Fruit fly (Drosophila melanogaster) whole organism, embryonic: Measurements from ENCODE around the gene mRpL14.

Source experiments
- Atf6 ChIP-seq: fragments of 200-800 bp; sonication (Bioruptor generic); IDR thresholded peaks from 2 replicates; pipeline ENCODE4 v1.3.6; 2022; ENCODE audit warnings: missing biosample characterization, missing genetic modification characterization
- B-H2 ChIP-seq: fragments of 200-800 bp; sonication (Bioruptor generic); optimal IDR thresholded peaks from 2 replicates; lab custom pipeline; 2018; ENCODE audit warnings: missing biosample characterization, mild to moderate bottlenecking, missing genetic modification characterization
- CG10462 ChIP-seq: fragments of 200-800 bp; sonication (Bioruptor generic); optimal IDR thresholded peaks from 2 replicates; lab custom pipeline; 2016; ENCODE audit warnings: missing biosample characterization, missing genetic modification characterization
- CG10543 ChIP-seq: fragments of 200-800 bp; sonication (Bioruptor generic); optimal IDR thresholded peaks from 3 replicates; lab custom pipeline; 2017; ENCODE audit warnings: missing biosample characterization, mild to moderate bottlenecking, missing genetic modification characterization, moderate library complexity
- CG10654 ChIP-seq: fragments of 200-800 bp; sonication (Bioruptor generic); optimal IDR thresholded peaks from 2 replicates; lab custom pipeline; 2016; ENCODE audit warnings: missing biosample characterization, missing genetic modification characterization
- CG11560 ChIP-seq: fragments of 200-800 bp; sonication (Bioruptor generic); IDR thresholded peaks from 3 replicates; pipeline ENCODE4 v1.3.6; 2022; ENCODE audit warnings: missing biosample characterization, missing genetic modification characterization
- CG11723 ChIP-seq: fragments of 200-800 bp; sonication (Bioruptor generic); optimal IDR thresholded peaks from 2 replicates; lab custom pipeline; 2017; ENCODE audit warnings: missing biosample characterization, mild to moderate bottlenecking, missing genetic modification characterization
- CG12659 ChIP-seq: fragments of 200-800 bp; sonication (Bioruptor generic); optimal IDR thresholded peaks from 3 replicates; lab custom pipeline; 2017; ENCODE audit warnings: mild to moderate bottlenecking, missing biosample characterization, missing genetic modification reagents, missing genetic modification characterization
- CG13287 ChIP-seq: fragments of 200-800 bp; sonication (Bioruptor generic); IDR thresholded peaks from 2 replicates; pipeline ENCODE4 v1.3.6; 2022; ENCODE audit warnings: missing biosample characterization, missing genetic modification characterization; ENCODE audit not compliant: partially characterized antibody
- CG13624 ChIP-seq: fragments of 200-800 bp; sonication (Bioruptor generic); optimal IDR thresholded peaks from 2 replicates; lab custom pipeline; 2016; ENCODE audit warnings: missing biosample characterization, missing genetic modification characterization
- CG15073 ChIP-seq: fragments of 200-800 bp; sonication (Bioruptor generic); optimal IDR thresholded peaks from 2 replicates; lab custom pipeline; 2016; ENCODE audit warnings: missing biosample characterization, missing genetic modification characterization
- CG16779 ChIP-seq: fragments of 200-800 bp; sonication (Bioruptor generic); IDR thresholded peaks from 2 replicates; pipeline ENCODE4 v1.3.6; 2022; ENCODE audit warnings: missing biosample characterization, missing genetic modification characterization
- CG16863 ChIP-seq: fragments of 200-800 bp; sonication (Bioruptor generic); optimal IDR thresholded peaks from 3 replicates; lab custom pipeline; 2016; ENCODE audit warnings: missing biosample characterization, missing genetic modification characterization
- CG17802 ChIP-seq: fragments of 200-800 bp; sonication (Bioruptor generic); optimal IDR thresholded peaks from 2 replicates; lab custom pipeline; 2018; ENCODE audit warnings: missing biosample characterization, mild to moderate bottlenecking, missing genetic modification characterization, moderate library complexity
- CG30431 ChIP-seq: fragments of 200-800 bp; sonication (Bioruptor generic); optimal IDR thresholded peaks from 2 replicates; lab custom pipeline; 2017; ENCODE audit warnings: missing biosample characterization, missing genetic modification characterization
- CG34376 ChIP-seq: fragments of 200-800 bp; sonication (Bioruptor generic); optimal IDR thresholded peaks from 2 replicates; lab custom pipeline; 2018; ENCODE audit warnings: missing biosample characterization, mild to moderate bottlenecking, missing genetic modification characterization
- CG4404 ChIP-seq: fragments of 200-800 bp; sonication (Bioruptor generic); IDR thresholded peaks from 2 replicates; pipeline ENCODE4 v1.3.6; 2022; ENCODE audit warnings: missing biosample characterization, missing genetic modification characterization
- CG6683 ChIP-seq: fragments of 200-800 bp; sonication (Bioruptor generic); optimal IDR thresholded peaks from 2 replicates; lab custom pipeline; 2017; ENCODE audit warnings: missing biosample characterization, mild to moderate bottlenecking, missing genetic modification characterization, missing genetic modification reagents
- CG6689 ChIP-seq: fragments of 200-800 bp; sonication (Bioruptor generic); IDR thresholded peaks from 2 replicates; pipeline ENCODE4 v1.3.6; 2022; ENCODE audit warnings: missing biosample characterization, missing genetic modification characterization
- CG6765 ChIP-seq: fragments of 200-800 bp; sonication (Bioruptor generic); optimal IDR thresholded peaks from 3 replicates; lab custom pipeline; 2017; ENCODE audit warnings: missing biosample characterization, mild to moderate bottlenecking, missing genetic modification characterization
- CG7357 ChIP-seq: fragments of 200-800 bp; sonication (Bioruptor generic); IDR thresholded peaks from 3 replicates; pipeline ENCODE4 v1.3.6; 2022; ENCODE audit warnings: missing biosample characterization, missing genetic modification characterization
- CG8290 ChIP-seq, 3 experiments: fragments of 200-800 bp; sonication (Bioruptor generic); optimal IDR thresholded peaks; 2 replicates each; lab custom pipeline; 2016 to 2019; ENCODE audit warnings: missing biosample characterization in 3 of 3, missing genetic modification characterization in 3 of 3, mild to moderate bottlenecking in 2 of 3, moderate library complexity in 1 of 3
- CG8359 ChIP-seq: fragments of 200-800 bp; sonication (Bioruptor generic); optimal IDR thresholded peaks from 2 replicates; lab custom pipeline; 2017; ENCODE audit warnings: missing biosample characterization, mild to moderate bottlenecking, missing genetic modification characterization, borderline replicate concordance
- CG8478 ChIP-seq: fragments of >200 bp; optimal IDR thresholded peaks from 2 replicates; lab custom pipeline; 2018
- Camta ChIP-seq: fragments of 200-800 bp; sonication (Bioruptor generic); optimal IDR thresholded peaks from 2 replicates; lab custom pipeline; 2016; ENCODE audit warnings: missing biosample characterization, missing genetic modification characterization
- GATAe ChIP-seq: fragments of 200-800 bp; sonication (Bioruptor generic); conservative IDR thresholded peaks from 2 replicates; pipeline ENCODE4 v1.3.6; 2022; ENCODE audit warnings: missing biosample characterization, missing genetic modification characterization
- Hmr ChIP-seq: fragments of 200-800 bp; sonication (Bioruptor generic); optimal IDR thresholded peaks from 3 replicates; lab custom pipeline; 2017; ENCODE audit warnings: mild to moderate bottlenecking, missing biosample characterization, missing genetic modification reagents, missing genetic modification characterization
- Max ChIP-seq: fragments of 200-800 bp; sonication (Bioruptor generic); optimal IDR thresholded peaks from 2 replicates; lab custom pipeline; 2016; ENCODE audit warnings: missing biosample characterization, mild to moderate bottlenecking, missing genetic modification characterization
- NC2β ChIP-seq: fragments of 200-800 bp; sonication (Bioruptor generic); optimal IDR thresholded peaks from 2 replicates; lab custom pipeline; 2016; ENCODE audit warnings: missing biosample characterization, missing genetic modification characterization
- Rfx ChIP-seq: fragments of 200-800 bp; sonication (Bioruptor generic); IDR thresholded peaks from 2 replicates; pipeline ENCODE4 v1.3.6; 2022; ENCODE audit warnings: missing biosample characterization, missing genetic modification characterization
- Rx ChIP-seq: fragments of 200-800 bp; sonication (Bioruptor generic); IDR thresholded peaks from 2 replicates; pipeline ENCODE4 v1.3.6; 2022; ENCODE audit warnings: missing biosample characterization, missing genetic modification characterization
- TFAM ChIP-seq: fragments of 200-800 bp; sonication (Bioruptor generic); optimal IDR thresholded peaks from 2 replicates; lab custom pipeline; 2017; ENCODE audit warnings: missing biosample characterization, missing genetic modification characterization, inconsistent platforms
- Trl ChIP-seq, 3 experiments: fragments of >200 bp in 2 of 3; fragments of 200-800 bp in 1 of 3; sonication (Bioruptor generic) in 1 of 3; optimal IDR thresholded peaks; 2 replicates in 1 of 3; 3 replicates in 2 of 3; lab custom pipeline; 2016 to 2017; ENCODE audit warnings: missing biosample characterization in 1 of 3, missing genetic modification characterization in 1 of 3
- YL-1 ChIP-seq: fragments of 200-800 bp; sonication (Bioruptor generic); optimal IDR thresholded peaks from 3 replicates; lab custom pipeline; 2017; ENCODE audit warnings: missing biosample characterization, mild to moderate bottlenecking, missing genetic modification characterization
- ac ChIP-seq: fragments of 200-800 bp; sonication (Bioruptor generic); optimal IDR thresholded peaks from 3 replicates; lab custom pipeline; 2017; ENCODE audit warnings: missing biosample characterization, mild to moderate bottlenecking, missing genetic modification characterization
- ara ChIP-seq: fragments of 200-800 bp; sonication (Bioruptor generic); IDR thresholded peaks from 2 replicates; pipeline ENCODE4 v1.3.6; 2022; ENCODE audit warnings: missing biosample characterization, missing genetic modification characterization
- ash1 ChIP-seq: fragments of 200-800 bp; sonication (Bioruptor generic); optimal IDR thresholded peaks from 2 replicates; lab custom pipeline; 2018; ENCODE audit warnings: missing biosample characterization, mild to moderate bottlenecking, missing genetic modification characterization
- chif ChIP-seq, 2 experiments: fragments of 200-800 bp; sonication (Bioruptor generic); optimal IDR thresholded peaks; 3 replicates each; lab custom pipeline; 2016; ENCODE audit warnings: missing biosample characterization in 2 of 2, missing genetic modification characterization in 2 of 2
- fu2 ChIP-seq: fragments of 200-800 bp; sonication (Bioruptor generic); optimal IDR thresholded peaks from 2 replicates; lab custom pipeline; 2016; ENCODE audit warnings: missing biosample characterization, missing genetic modification characterization
- gsb ChIP-seq: fragments of 200-800 bp; sonication (Bioruptor generic); IDR thresholded peaks from 2 replicates; pipeline ENCODE4 v1.3.6; 2022; ENCODE audit warnings: missing biosample characterization, missing genetic modification characterization
- gsb-n ChIP-seq: fragments of 200-800 bp; sonication (Bioruptor generic); optimal IDR thresholded peaks from 3 replicates; lab custom pipeline; 2018; ENCODE audit warnings: missing biosample characterization, mild to moderate bottlenecking, missing genetic modification characterization
- ind ChIP-seq: fragments of 200-800 bp; sonication (Bioruptor generic); optimal IDR thresholded peaks from 3 replicates; lab custom pipeline; 2016; ENCODE audit warnings: missing biosample characterization, missing genetic modification characterization
- lov ChIP-seq, 2 experiments: fragments of 200-800 bp in 1 of 2; fragments of >200 bp in 1 of 2; sonication (Bioruptor generic) in 1 of 2; IDR thresholded peaks in 1 of 2; optimal IDR thresholded peaks in 1 of 2; 2 replicates in 1 of 2; 3 replicates in 1 of 2; pipeline versions ENCODE4 v1.3.6 to Lab custom; 2017 to 2022; ENCODE audit warnings: missing biosample characterization in 1 of 2, missing genetic modification characterization in 1 of 2
- mirr ChIP-seq: fragments of 200-800 bp; sonication (Bioruptor generic); optimal IDR thresholded peaks from 3 replicates; lab custom pipeline; 2018; ENCODE audit warnings: missing biosample characterization, mild to moderate bottlenecking, missing genetic modification characterization
- nmo ChIP-seq: fragments of 200-800 bp; sonication (Bioruptor generic); optimal IDR thresholded peaks from 2 replicates; lab custom pipeline; 2018; ENCODE audit warnings: missing biosample characterization, mild to moderate bottlenecking, missing genetic modification characterization, moderate library complexity
- slou ChIP-seq: fragments of 200-800 bp; sonication (Bioruptor generic); optimal IDR thresholded peaks from 3 replicates; lab custom pipeline; 2016; ENCODE audit warnings: missing biosample characterization, missing genetic modification characterization
- unpg ChIP-seq: fragments of 200-800 bp; sonication (Bioruptor generic); optimal IDR thresholded peaks from 3 replicates; lab custom pipeline; 2018; ENCODE audit warnings: missing biosample characterization, mild to moderate bottlenecking, missing genetic modification characterization, moderate library complexity
- z ChIP-seq: fragments of 200-800 bp; sonication (Bioruptor generic); IDR thresholded peaks from 3 replicates; pipeline ENCODE4 v1.3.6; 2022; ENCODE audit warnings: missing biosample characterization, missing genetic modification characterization

Gene mRpL14

DNA sequence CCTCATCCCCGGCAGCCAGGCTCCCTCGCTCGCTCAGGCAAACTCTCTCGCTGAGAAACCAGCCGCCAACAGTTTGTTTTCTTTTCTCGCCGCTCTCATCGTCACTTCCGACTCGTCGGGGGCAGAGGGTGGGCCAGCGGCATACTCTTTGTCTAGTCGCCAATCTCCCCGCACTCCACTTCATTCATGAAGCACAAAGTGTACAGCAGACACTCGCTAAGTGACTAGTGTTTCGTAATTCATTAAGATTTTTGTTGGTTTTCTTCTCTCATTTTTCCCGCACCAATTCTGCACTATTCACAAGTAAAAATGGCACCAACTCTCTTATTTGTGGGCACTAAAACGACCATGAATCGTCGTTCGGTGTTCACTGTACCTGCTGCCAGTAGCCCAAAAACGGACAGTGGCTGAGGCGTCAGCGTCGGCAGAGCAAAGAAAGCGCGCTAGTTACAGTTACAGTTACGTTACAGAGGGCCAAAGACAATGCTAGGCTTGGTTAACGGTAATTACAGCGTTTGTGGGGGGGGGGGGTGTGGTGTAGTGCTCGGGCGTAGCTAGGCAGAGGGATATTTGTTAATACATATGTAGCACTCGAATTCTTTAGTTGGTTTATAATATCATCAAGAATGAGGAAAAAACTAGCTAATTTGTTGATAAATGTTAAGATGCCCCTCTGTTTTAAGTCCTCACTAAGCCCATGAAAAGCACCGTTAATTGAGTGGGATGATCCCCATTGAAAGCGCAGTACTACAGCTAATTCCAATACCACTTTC lies 46.8 kb downstream of the mRpL14 start (continued):
- TF ChIP-seq Trl (optimal IDR thresholded peaks at IDR 0.05; lab: Kevin White, UChicago) (peak; percentile 56 to 64), Trl (GFP tag; optimal IDR thresholded peaks at IDR 0.05; lab: Kevin White, UChicago) (peak; percentile 98), CG7357 (GFP tag; lab: Robert Waterston, UW) (peak; percentile 93), ac (GFP tag; lab: Kevin White, UChicago) (peak; percentile 91), Atf6 (GFP tag; lab: Robert Waterston, UW) (peak; percentile 98), CG8359 (peak; percentile 94), Rfx (GFP tag; lab: Robert Waterston, UW) (peak; percentile 99), CG8290 (GFP tag; optimal IDR thresholded peaks at IDR 0.05; lab: Kevin White, UChicago) (peak; percentile 97), CG8290 (tag; optimal IDR thresholded peaks at IDR 0.05; lab: Kevin White, UChicago) (peak; percentile 90 to 100), CG10462 (GFP tag; lab: Kevin White, UChicago) (peak; percentile 97), CG11560 (tag; lab: Robert Waterston, UW) (peak; percentile 92), z (GFP tag; lab: Robert Waterston, UW) (peak; percentile 76; the same call in 2 of the 3 replicates), CG6689 (GFP tag; lab: Robert Waterston, UW) (peak; percentile 98), CG13624 (GFP tag; lab: Kevin White, UChicago) (peak; percentile 98), CG13287 (GFP tag; lab: Robert Waterston, UW) (peak; percentile 13; the same call in 1 of the 2 replicates), slou (GFP tag; lab: Kevin White, UChicago) (peak; percentile 94), gsb (GFP tag; lab: Robert Waterston, UW) (peak; percentile 96), Camta (GFP tag; lab: Kevin White, UChicago) (peak; percentile 98), chif (GFP tag; optimal IDR thresholded peaks at IDR 0.05; lab: Kevin White, UChicago) (peak; percentile 99), Rx (GFP tag; lab: Robert Waterston, UW) (peak; percentile 98), CG34376 (peak; percentile 92), ara (GFP tag; lab: Robert Waterston, UW) (peak; percentile 98), lov (optimal IDR thresholded peaks at IDR 0.05; lab: Kevin White, UChicago) (no peak), lov (GFP tag; IDR thresholded peaks at IDR 0.05; lab: Robert Waterston, UW) (peak; percentile 98), fu2 (GFP tag; lab: Kevin White, UChicago) (peak; percentile 98), CG11723 (GFP tag; lab: Kevin White, UChicago) (peak; percentile 97), NC2β (GFP tag; lab: Kevin White, UChicago) (peak; percentile 98), nmo (GFP tag; lab: Kevin White, UChicago) (peak; percentile 98), CG15073 (GFP tag; lab: Kevin White, UChicago) (peak; percentile 84), TFAM (GFP tag; lab: Kevin White, UChicago) (peak; percentile 93), unpg (GFP tag; lab: Kevin White, UChicago) (peak; percentile 99), CG6683 (peak; percentile 97), mirr (GFP tag; lab: Kevin White, UChicago) (peak; percentile 90), YL-1 (GFP tag; lab: Kevin White, UChicago) (peak; percentile 92), CG30431 (GFP tag; lab: Kevin White, UChicago) (peak; percentile 98), CG10543 (GFP tag; lab: Kevin White, UChicago) (peak; percentile 97), CG8478 (no peak), CG16863 (GFP tag; lab: Kevin White, UChicago) (peak; percentile 99), GATAe (GFP tag; lab: Robert Waterston, UW) (peak; percentile 83), ind (peak; percentile 99), Hmr (GFP tag; lab: Kevin White, UChicago) (peak; percentile 98), ash1 (GFP tag; lab: Kevin White, UChicago) (peak; percentile 92), CG12659 (peak; percentile 99), CG16779 (peak; percentile 95), CG6765 (GFP tag; lab: Kevin White, UChicago) (peak; percentile 95), CG4404 (GFP tag; lab: Robert Waterston, UW) (peak; percentile 97), B-H2 (GFP tag; lab: Kevin White, UChicago) (peak; percentile 93), CG17802 (peak; percentile 92), CG10654 (GFP tag; lab: Kevin White, UChicago) (peak; percentile 99), Max (GFP tag; lab: Kevin White, UChicago) (peak; percentile 98), gsb-n (tag; lab: Kevin White, UChicago) (peak; percentile 98)
